Fruit fly (Drosophila melanogaster) whole organism, embryonic: ENCODE measurements around the gene IFT54.

ENCODE experiments used
- Atf3 ChIP-seq: fragments of 200-800 bp; sonication (Bioruptor generic); optimal IDR thresholded peaks from 3 replicates; lab custom pipeline; 2016; ENCODE audit warnings: missing biosample characterization, missing genetic modification characterization
- Bdp1 ChIP-seq: fragments of 200-800 bp; sonication (Bioruptor generic); optimal IDR thresholded peaks from 3 replicates; lab custom pipeline; 2016; ENCODE audit warnings: missing biosample characterization, missing genetic modification characterization
- C15 ChIP-seq: fragments of 200-800 bp; sonication (Bioruptor generic); IDR thresholded peaks from 3 replicates; pipeline ENCODE4 v1.3.6; 2022; ENCODE audit warnings: missing biosample characterization, missing genetic modification characterization
- CG10654 ChIP-seq: fragments of 200-800 bp; sonication (Bioruptor generic); optimal IDR thresholded peaks from 2 replicates; lab custom pipeline; 2016; ENCODE audit warnings: missing biosample characterization, missing genetic modification characterization
- CG10959 ChIP-seq: fragments of 200-800 bp; sonication (Bioruptor generic); IDR thresholded peaks from 2 replicates; pipeline ENCODE4 v1.3.6; 2022; ENCODE audit warnings: missing biosample characterization, missing genetic modification characterization
- CG12219 ChIP-seq: fragments of 200-800 bp; sonication (Bioruptor generic); optimal IDR thresholded peaks from 3 replicates; lab custom pipeline; 2018; ENCODE audit warnings: missing biosample characterization, mild to moderate bottlenecking, missing genetic modification characterization
- CG16813 ChIP-seq: fragments of 200-800 bp; sonication (Bioruptor generic); IDR thresholded peaks from 3 replicates; pipeline ENCODE4 v1.3.6; 2022; ENCODE audit warnings: missing biosample characterization, missing genetic modification characterization; ENCODE audit not compliant: partially characterized antibody
- CG17568 ChIP-seq: fragments of 200-800 bp; sonication (Bioruptor generic); optimal IDR thresholded peaks from 2 replicates; lab custom pipeline; 2018; ENCODE audit warnings: missing biosample characterization, mild to moderate bottlenecking, missing genetic modification characterization, moderate library complexity
- CG17802 ChIP-seq: fragments of 200-800 bp; sonication (Bioruptor generic); optimal IDR thresholded peaks from 2 replicates; lab custom pipeline; 2018; ENCODE audit warnings: missing biosample characterization, mild to moderate bottlenecking, missing genetic modification characterization, moderate library complexity
- CG1792 ChIP-seq: fragments of 200-800 bp; sonication (Bioruptor generic); optimal IDR thresholded peaks from 2 replicates; lab custom pipeline; 2016; ENCODE audit warnings: missing biosample characterization, missing genetic modification characterization
- CG18599 ChIP-seq: fragments of 200-800 bp; sonication (Bioruptor generic); optimal IDR thresholded peaks from 3 replicates; lab custom pipeline; 2017; ENCODE audit warnings: missing biosample characterization, missing genetic modification characterization, mild to moderate bottlenecking, moderate library complexity, missing genetic modification reagents
- CG18764 ChIP-seq: fragments of 200-800 bp; sonication (Bioruptor generic); optimal IDR thresholded peaks from 3 replicates; lab custom pipeline; 2016; ENCODE audit warnings: missing biosample characterization, missing genetic modification characterization
- CG2129 ChIP-seq: fragments of 200-800 bp; sonication (Bioruptor generic); IDR thresholded peaks from 2 replicates; pipeline ENCODE4 v1.3.6; 2022; ENCODE audit warnings: missing biosample characterization, missing genetic modification characterization; ENCODE audit not compliant: partially characterized antibody
- CG30431 ChIP-seq: fragments of 200-800 bp; sonication (Bioruptor generic); optimal IDR thresholded peaks from 2 replicates; lab custom pipeline; 2017; ENCODE audit warnings: missing biosample characterization, missing genetic modification characterization
- CG7745 ChIP-seq: fragments of 200-800 bp; sonication (Bioruptor generic); optimal IDR thresholded peaks from 2 replicates; lab custom pipeline; 2018; ENCODE audit warnings: missing biosample characterization, mild to moderate bottlenecking, missing genetic modification characterization, moderate library complexity
- CG8281 ChIP-seq: fragments of 200-800 bp; sonication (Bioruptor generic); optimal IDR thresholded peaks from 2 replicates; lab custom pipeline; 2018; ENCODE audit warnings: missing biosample characterization, mild to moderate bottlenecking, missing genetic modification characterization, moderate library complexity
- CG9437 ChIP-seq: fragments of 200-800 bp; sonication (Bioruptor generic); optimal IDR thresholded peaks from 2 replicates; lab custom pipeline; 2018; ENCODE audit warnings: missing biosample characterization, mild to moderate bottlenecking, missing genetic modification characterization
- CG9932 ChIP-seq: fragments of 200-800 bp; sonication (Bioruptor generic); IDR thresholded peaks from 2 replicates; pipeline ENCODE4 v1.3.6; 2022; ENCODE audit warnings: missing biosample characterization, missing genetic modification characterization
- Camta ChIP-seq: fragments of 200-800 bp; sonication (Bioruptor generic); optimal IDR thresholded peaks from 2 replicates; lab custom pipeline; 2016; ENCODE audit warnings: missing biosample characterization, missing genetic modification characterization
- Ets65A ChIP-seq: fragments of 200-800 bp; sonication (Bioruptor generic); peaks from one replicate; lab custom pipeline; 2016; ENCODE audit warnings: missing biosample characterization, missing genetic modification characterization
- Ets97D ChIP-seq: fragments of 200-800 bp; sonication (Bioruptor generic); optimal IDR thresholded peaks from 3 replicates; lab custom pipeline; 2016; ENCODE audit warnings: missing biosample characterization, missing genetic modification characterization
- Fer1 ChIP-seq: fragments of 200-800 bp; sonication (Bioruptor generic); optimal IDR thresholded peaks from 2 replicates; lab custom pipeline; 2017; ENCODE audit warnings: missing biosample characterization, mild to moderate bottlenecking, missing genetic modification characterization
- H2.0 ChIP-seq: fragments of 200-800 bp; sonication (Bioruptor generic); IDR thresholded peaks from 2 replicates; pipeline ENCODE4 v1.3.6; 2022; ENCODE audit warnings: missing biosample characterization, missing genetic modification characterization
- HLHmδ ChIP-seq: fragments of 200-800 bp; sonication (Bioruptor generic); optimal IDR thresholded peaks from 2 replicates; lab custom pipeline; 2018; ENCODE audit warnings: missing biosample characterization, mild to moderate bottlenecking, missing genetic modification characterization, moderate library complexity
- HmgD ChIP-seq: fragments of 200-800 bp; sonication (Bioruptor generic); optimal IDR thresholded peaks from 3 replicates; lab custom pipeline; 2016; ENCODE audit warnings: missing biosample characterization, missing genetic modification characterization
- Hr51 ChIP-seq, 2 experiments: fragments of 200-800 bp; sonication (Bioruptor generic); optimal IDR thresholded peaks; 2 replicates in 1 of 2; 3 replicates in 1 of 2; lab custom pipeline; 2016 to 2018; ENCODE audit warnings: missing biosample characterization in 2 of 2, missing genetic modification characterization in 2 of 2, mild to moderate bottlenecking in 1 of 2, moderate library complexity in 1 of 2
- Kr ChIP-seq: fragments of 200-800 bp; sonication (Bioruptor generic); optimal IDR thresholded peaks from 2 replicates; lab custom pipeline; 2017; ENCODE audit warnings: missing biosample characterization, mild to moderate bottlenecking, missing genetic modification characterization
- MESR4 ChIP-seq: fragments of 200-800 bp; sonication (Bioruptor generic); optimal IDR thresholded peaks from 2 replicates; lab custom pipeline; 2018; ENCODE audit warnings: missing biosample characterization, mild to moderate bottlenecking, missing genetic modification characterization, moderate library complexity
- Max ChIP-seq: fragments of 200-800 bp; sonication (Bioruptor generic); optimal IDR thresholded peaks from 2 replicates; lab custom pipeline; 2016; ENCODE audit warnings: missing biosample characterization, mild to moderate bottlenecking, missing genetic modification characterization
- Nf-YB ChIP-seq: fragments of 200-800 bp; sonication (Bioruptor generic); optimal IDR thresholded peaks from 3 replicates; lab custom pipeline; 2019; ENCODE audit warnings: missing biosample characterization, mild to moderate bottlenecking, missing genetic modification characterization, moderate library complexity
- cato ChIP-seq: fragments of 200-800 bp; sonication (Bioruptor generic); optimal IDR thresholded peaks from 2 replicates; lab custom pipeline; 2016; ENCODE audit warnings: missing biosample characterization, missing genetic modification characterization, borderline replicate concordance
- crol ChIP-seq: fragments of 200-800 bp; sonication (Bioruptor generic); IDR thresholded peaks from 2 replicates; pipeline ENCODE4 v1.3.6; 2022; ENCODE audit warnings: missing biosample characterization, missing genetic modification characterization
- disco-r ChIP-seq: fragments of 200-800 bp; sonication (Bioruptor generic); optimal IDR thresholded peaks from 2 replicates; lab custom pipeline; 2016; ENCODE audit warnings: missing biosample characterization, missing genetic modification characterization
- fu2 ChIP-seq: fragments of 200-800 bp; sonication (Bioruptor generic); optimal IDR thresholded peaks from 2 replicates; lab custom pipeline; 2016; ENCODE audit warnings: missing biosample characterization, missing genetic modification characterization
- gsb ChIP-seq: fragments of 200-800 bp; sonication (Bioruptor generic); IDR thresholded peaks from 2 replicates; pipeline ENCODE4 v1.3.6; 2022; ENCODE audit warnings: missing biosample characterization, missing genetic modification characterization
- hkb ChIP-seq, 2 experiments: fragments of 200-800 bp in 1 of 2; fragments of >200 bp in 1 of 2; sonication (Bioruptor generic) in 1 of 2; IDR thresholded peaks in 1 of 2; optimal IDR thresholded peaks in 1 of 2; 2 replicates each; pipeline versions ENCODE4 v1.3.6 to Lab custom; 2017 to 2022; ENCODE audit warnings: missing biosample characterization in 1 of 2, missing genetic modification characterization in 1 of 2
- kay ChIP-seq: fragments of 200-800 bp; sonication (Bioruptor generic); optimal IDR thresholded peaks from 2 replicates; lab custom pipeline; 2016; ENCODE audit warnings: missing biosample characterization, missing genetic modification characterization
- lilli ChIP-seq: fragments of 200-800 bp; sonication (Bioruptor generic); optimal IDR thresholded peaks from 3 replicates; lab custom pipeline; 2016; ENCODE audit warnings: missing biosample characterization, missing genetic modification characterization
- nau ChIP-seq: fragments of 200-800 bp; sonication (Bioruptor generic); optimal IDR thresholded peaks from 3 replicates; lab custom pipeline; 2017; ENCODE audit warnings: missing biosample characterization, mild to moderate bottlenecking, missing genetic modification characterization, missing genetic modification reagents
- ranshi ChIP-seq: fragments of 200-800 bp; sonication (Bioruptor generic); IDR thresholded peaks from 2 replicates; pipeline ENCODE4 v1.3.6; 2022; ENCODE audit warnings: missing biosample characterization, missing genetic modification characterization
- sc ChIP-seq, 3 experiments: fragments of >200 bp in 2 of 3; fragments of 200-800 bp in 1 of 3; sonication (Bioruptor generic) in 1 of 3; optimal IDR thresholded peaks; 2 replicates in 2 of 3; 3 replicates in 1 of 3; lab custom pipeline; 2017; ENCODE audit warnings: mild to moderate bottlenecking in 1 of 3, missing biosample characterization in 1 of 3, missing genetic modification characterization in 1 of 3, missing genetic modification reagents in 1 of 3
- slbo ChIP-seq: fragments of 200-800 bp; sonication (Bioruptor generic); IDR thresholded peaks from 2 replicates; pipeline ENCODE4 v1.3.6; 2022; ENCODE audit warnings: missing biosample characterization, missing genetic modification characterization
- sqz ChIP-seq: fragments of 200-800 bp; sonication (Bioruptor generic); optimal IDR thresholded peaks from 3 replicates; lab custom pipeline; 2018; ENCODE audit warnings: missing biosample characterization, mild to moderate bottlenecking, missing genetic modification characterization
- toy ChIP-seq: fragments of 200-800 bp; sonication (Bioruptor generic); IDR thresholded peaks from 2 replicates; pipeline ENCODE4 v1.3.6; 2022; ENCODE audit warnings: missing biosample characterization, missing genetic modification characterization
- usp ChIP-seq: fragments of >200 bp; optimal IDR thresholded peaks from 2 replicates; lab custom pipeline; 2017; ENCODE audit warnings: missing biosample characterization, missing genetic modification characterization
- wor ChIP-seq: fragments of 200-800 bp; sonication (Bioruptor generic); IDR thresholded peaks from 2 replicates; pipeline ENCODE4 v1.3.6; 2022; ENCODE audit warnings: missing biosample characterization, missing genetic modification characterization
- z ChIP-seq: fragments of 200-800 bp; sonication (Bioruptor generic); IDR thresholded peaks from 3 replicates; pipeline ENCODE4 v1.3.6; 2022; ENCODE audit warnings: missing biosample characterization, missing genetic modification characterization
- zen2 ChIP-seq: fragments of 200-800 bp; sonication (Bioruptor generic); IDR thresholded peaks from 3 replicates; pipeline ENCODE4 v1.3.6; 2022; ENCODE audit warnings: missing biosample characterization, missing genetic modification characterization; ENCODE audit not compliant: partially characterized antibody

IFT54 gene

dm6 chr3R:14288669-14289383, 13.4 kb upstream of the IFT54 start, which contains the start of gene red (continued):
- TF ChIP-seq gsb (peak; percentile 74), sqz (GFP tag; lab: Kevin White, UChicago) (peak; percentile 47), Ets65A (peak; percentile 92), Ets97D (peak; percentile 0), slbo (GFP tag; lab: Robert Waterston, UW) (peak; percentile 80), CG2129 (no peak), CG1792 (GFP tag; lab: Kevin White, UChicago) (peak; percentile 21), HLHmδ (GFP tag; lab: Kevin White, UChicago) (no peak), Atf3 (no peak), CG8281 (tag; lab: Kevin White, UChicago) (peak; percentile 16), Fer1 (GFP tag; lab: Kevin White, UChicago) (peak; percentile 85), HmgD (GFP tag; lab: Kevin White, UChicago) (no peak), nau (peak; percentile 43), CG10654 (peak; percentile 14), CG9437 (GFP tag; lab: Kevin White, UChicago) (peak; percentile 66), CG10959 (GFP tag; lab: Robert Waterston, UW) (no peak), CG7745 (no peak), CG17568 (peak; percentile 71), C15 (GFP tag; lab: Robert Waterston, UW) (0 out of 3 replicates have a peak, but pooled peaks have one; percentile 5), hkb (optimal IDR thresholded peaks at IDR 0.05; lab: Kevin White, UChicago) (no peak), hkb (GFP tag; IDR thresholded peaks at IDR 0.05; lab: Robert Waterston, UW) (peak; percentile 78), MESR4 (GFP tag; lab: Kevin White, UChicago) (no peak), z (GFP tag; lab: Robert Waterston, UW) (peak; percentile 58; the same call in 2 of the 3 replicates), toy (GFP tag; lab: Robert Waterston, UW) (peak; percentile 63; the same call in 1 of the 2 replicates), disco-r (GFP tag; lab: Kevin White, UChicago) (peak; percentile 14), CG9932 (GFP tag; lab: Robert Waterston, UW) (peak; percentile 75), Kr (no peak), usp (GFP tag; lab: Kevin White, UChicago) (no peak), Hr51 (GFP tag; optimal IDR thresholded peaks at IDR 0.05; lab: Kevin White, UChicago) (peak; percentile 47 to 84), CG12219 (GFP tag; lab: Kevin White, UChicago) (peak; percentile 58), cato (peak; percentile 4), Camta (GFP tag; lab: Kevin White, UChicago) (peak; percentile 36), Max (GFP tag; lab: Kevin White, UChicago) (peak; percentile 79), CG17802 (tag; lab: Kevin White, UChicago) (no peak), CG18599 (GFP tag; lab: Kevin White, UChicago) (peak; percentile 90), ranshi (GFP tag; lab: Robert Waterston, UW) (peak; percentile 70; the same call in 1 of the 2 replicates), CG30431 (GFP tag; lab: Kevin White, UChicago) (peak; percentile 39), zen2 (GFP tag; lab: Robert Waterston, UW) (no peak), Bdp1 (GFP tag; lab: Kevin White, UChicago) (peak; percentile 47), H2.0 (peak; percentile 71), crol (no peak), sc (optimal IDR thresholded peaks at IDR 0.05; lab: Kevin White, UChicago) (no peak), sc (GFP tag; optimal IDR thresholded peaks at IDR 0.05; lab: Kevin White, UChicago) (no peak), fu2 (GFP tag; lab: Kevin White, UChicago) (peak; percentile 59), CG16813 (GFP tag; lab: Robert Waterston, UW) (no peak), kay (no peak), wor (GFP tag; lab: Robert Waterston, UW) (peak; percentile 25; the same call in 1 of the 2 replicates), lilli (GFP tag; lab: Kevin White, UChicago) (peak; percentile 81), Nf-YB (peak; percentile 50), CG18764 (GFP tag; lab: Kevin White, UChicago) (peak; percentile 16)
